Worm (Caenorhabditis elegans): ENCODE results near the gene hlh-26.
A peak's percentile ranks its signal among the peaks of the same experiment; 100 is the strongest.

Gene hlh-26

DNA sequence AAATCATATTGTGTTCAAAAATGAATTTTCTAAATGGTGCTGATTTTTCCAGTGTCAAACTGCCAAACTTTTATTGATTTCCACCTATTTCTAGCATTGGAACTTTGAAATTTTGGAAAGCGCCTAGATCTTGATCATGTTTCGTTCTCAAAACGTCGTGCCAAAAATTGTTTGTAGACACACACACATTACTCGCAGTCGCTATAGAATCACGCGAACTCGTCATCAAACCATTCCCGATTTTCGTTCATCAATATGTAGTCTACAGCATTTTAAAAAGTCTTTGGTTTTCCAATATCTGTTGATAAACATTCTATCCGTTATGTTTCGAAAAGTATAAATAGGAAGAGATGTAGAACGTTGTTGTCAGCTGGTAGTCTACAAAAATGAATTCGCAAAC, 36.7 kb upstream of the hlh-26 start, which contains the start of the genes C17C3.1 and C17C3.15:
C17C3.1 (plus strand) TSS at position 301 of the 400 bp plus-strand sequence.
C17C3.15 (plus strand) TSS at position 383 of the 400 bp plus-strand sequence.
- peak; percentile 9 for TF ChIP-seq nhr-71 (tag; optimal IDR thresholded peaks at IDR 0.05)
- TF ChIP-seq isw-1 (GFP tag; IDR thresholded peaks at IDR 0.05) = no peak
- TF ChIP-seq lin-14 (GFP tag; optimal IDR thresholded peaks at IDR 0.05) = peak; percentile 11
- TF ChIP-seq skn-1 (tag; optimal IDR thresholded peaks at IDR 0.05) = no peak
- no peak for TF ChIP-seq tlp-1 (tag; optimal IDR thresholded peaks at IDR 0.05)
- no peak for TF ChIP-seq unc-30 (tag; optimal IDR thresholded peaks at IDR 0.05)
- TF ChIP-seq efl-1 (optimal IDR thresholded peaks at IDR 0.05) = no peak
- no peak for TF ChIP-seq efl-1 (GFP tag; optimal IDR thresholded peaks at IDR 0.05 in 1 of 2)
- peak; percentile 78 for TF ChIP-seq nhr-85 (tag)

DNA sequence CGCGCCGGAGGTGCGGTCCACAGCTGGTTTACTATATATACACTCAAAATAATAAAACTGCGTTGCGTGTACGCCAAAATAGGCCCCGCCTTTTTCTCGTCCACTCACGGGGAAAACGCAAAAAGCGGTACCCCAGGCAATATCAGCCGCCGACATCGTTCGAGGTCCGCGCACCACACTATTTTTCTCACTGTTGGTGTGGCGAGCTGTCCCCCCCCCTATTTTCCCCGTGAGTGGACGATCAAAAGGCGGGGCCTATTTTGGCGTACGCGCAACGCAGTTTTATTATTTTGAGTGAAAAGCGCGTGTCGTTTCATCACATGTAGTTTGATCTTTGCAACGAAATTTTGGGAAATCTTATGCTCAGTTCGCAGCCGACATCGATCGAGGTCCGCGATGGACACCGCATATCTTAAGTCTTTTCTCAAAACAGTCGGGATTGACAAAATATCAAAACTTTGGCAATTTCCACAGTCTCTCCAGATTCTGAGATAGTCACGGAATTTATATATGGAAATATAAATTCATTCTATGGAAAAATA, 31.6 kb upstream of the hlh-26 start:
- no peak for TF ChIP-seq efl-1 (optimal IDR thresholded peaks at IDR 0.05)
- no peak for TF ChIP-seq efl-1 (GFP tag; optimal IDR thresholded peaks at IDR 0.05 in 1 of 2)
- no peak for TF ChIP-seq ceh-8 (GFP tag; optimal IDR thresholded peaks at IDR 0.05)
- TF ChIP-seq isw-1 (GFP tag; IDR thresholded peaks at IDR 0.05) = no peak

DNA sequence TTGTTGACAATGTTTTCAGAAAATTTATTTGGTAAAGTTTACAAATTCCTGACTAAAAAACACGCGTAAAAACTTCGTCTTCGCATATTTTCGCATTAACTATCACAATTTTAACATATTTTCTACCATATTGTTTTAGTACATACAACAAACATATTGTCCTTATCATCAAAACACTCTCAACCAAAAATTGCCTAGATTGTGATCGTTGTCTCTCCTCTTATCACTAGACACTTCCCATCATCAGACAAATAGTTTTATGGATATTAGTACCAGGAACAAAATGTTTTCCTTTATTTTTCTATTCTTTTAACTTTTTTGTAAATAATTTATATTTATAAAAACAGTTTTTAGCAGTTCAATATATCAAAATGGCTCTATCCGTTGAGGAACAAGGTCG, 27.9 kb upstream of the hlh-26 start, which contains the start of gene C17C3.3:
C17C3.3 (plus strand) TSS at position 346 of the 400 bp plus-strand sequence.
- TF ChIP-seq elt-2 (tag; optimal IDR thresholded peaks at IDR 0.05) = peak; percentile 92
- TF ChIP-seq rnt-1 (tag; optimal IDR thresholded peaks at IDR 0.05) = no peak
- TF ChIP-seq unc-62 (GFP tag; optimal IDR thresholded peaks at IDR 0.05) = no peak
- no peak for TF ChIP-seq nhr-19 (GFP tag; conservative IDR thresholded peaks at IDR 0.05)
- no peak for TF ChIP-seq snu-23 (GFP tag; optimal IDR thresholded peaks at IDR 0.05)

DNA sequence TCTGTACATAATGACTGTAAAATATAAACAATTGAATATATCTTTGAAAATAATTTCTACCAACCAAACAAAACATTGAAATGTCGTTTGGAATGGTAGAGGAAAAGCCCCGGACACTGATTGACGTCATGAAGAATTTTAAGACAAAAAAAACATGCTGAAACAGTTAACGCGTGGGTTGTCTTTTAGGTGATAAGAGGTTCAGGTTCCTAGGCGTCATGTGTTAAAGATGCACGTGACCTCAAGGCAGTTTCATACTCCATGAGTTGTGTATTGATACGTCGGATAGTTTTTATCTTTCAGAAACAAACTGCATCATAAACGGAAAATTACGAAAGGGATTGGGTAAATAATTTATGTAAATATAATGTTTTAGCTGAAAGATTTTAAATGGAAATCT, 23.6 kb upstream of the hlh-26 start:
- TF ChIP-seq egl-13 (tag; optimal IDR thresholded peaks at IDR 0.05) = no peak
- no peak for TF ChIP-seq dpl-1 (GFP tag; optimal IDR thresholded peaks at IDR 0.05)
- TF ChIP-seq pax-3 (tag; optimal IDR thresholded peaks at IDR 0.05) = no peak
- TF ChIP-seq sup-37 (GFP tag; optimal IDR thresholded peaks at IDR 0.05) = no peak
- no peak for TF ChIP-seq dsc-1 (tag; optimal IDR thresholded peaks at IDR 0.05)
- no peak for TF ChIP-seq fkh-8 (tag; optimal IDR thresholded peaks at IDR 0.05)
- no peak for TF ChIP-seq isw-1 (GFP tag; IDR thresholded peaks at IDR 0.05)
- TF ChIP-seq pqm-1 (tag; optimal IDR thresholded peaks at IDR 0.05) = no peak
- TF ChIP-seq ceh-88 (GFP tag; IDR thresholded peaks at IDR 0.05) = no peak
- TF ChIP-seq elt-2 (tag; optimal IDR thresholded peaks at IDR 0.05) = peak; percentile 99
- TF ChIP-seq ceh-82 (tag; optimal IDR thresholded peaks at IDR 0.05) = no peak
- TF ChIP-seq unc-130 (tag; optimal IDR thresholded peaks at IDR 0.05) = no peak
- no peak for TF ChIP-seq lin-13 (GFP tag; optimal IDR thresholded peaks at IDR 0.05)
- no peak for TF ChIP-seq grh-1 (GFP tag; IDR thresholded peaks at IDR 0.05)
- TF ChIP-seq elt-3 (tag; optimal IDR thresholded peaks at IDR 0.05) = no peak
- TF ChIP-seq unc-86 (tag; optimal IDR thresholded peaks at IDR 0.05) = no peak
- TF ChIP-seq efl-1 (optimal IDR thresholded peaks at IDR 0.05) = no peak
- TF ChIP-seq efl-1 (GFP tag; optimal IDR thresholded peaks at IDR 0.05 in 1 of 2) = no peak
- TF ChIP-seq mdl-1 (tag; optimal IDR thresholded peaks at IDR 0.05) = peak in 1 of 2 experiments; percentile 22
- TF ChIP-seq ceh-90 (tag; optimal IDR thresholded peaks at IDR 0.05) = no peak
- no peak for TF ChIP-seq Y116A8C.19 (tag; optimal IDR thresholded peaks at IDR 0.05; ENCODE audit: borderline replicate concordance)
- TF ChIP-seq nhr-20 (tag; optimal IDR thresholded peaks at IDR 0.05) = peak; percentile 21
- TF ChIP-seq lin-35 (GFP tag; optimal IDR thresholded peaks at IDR 0.05) = peak in 1 of 2 experiments; percentile 57
- peak; percentile 59 for TF ChIP-seq nhr-71 (tag; optimal IDR thresholded peaks at IDR 0.05)
- no peak for TF ChIP-seq alr-1 (tag; optimal IDR thresholded peaks at IDR 0.05; ENCODE audit: borderline replicate concordance)
- TF ChIP-seq nhr-28 (tag; optimal IDR thresholded peaks at IDR 0.05) = no peak
